Fruit fly (Drosophila melanogaster) whole organism, larva: ENCODE measurements around the gene BG642312.

Experiments used
- noc ChIP-seq: fragments of 200-800 bp; sonication (Bioruptor generic); optimal IDR thresholded peaks from 3 replicates; lab custom pipeline; 2019; ENCODE audit warnings: missing biosample characterization, mild to moderate bottlenecking, missing genetic modification characterization, moderate library complexity

BG642312 gene

DNA sequence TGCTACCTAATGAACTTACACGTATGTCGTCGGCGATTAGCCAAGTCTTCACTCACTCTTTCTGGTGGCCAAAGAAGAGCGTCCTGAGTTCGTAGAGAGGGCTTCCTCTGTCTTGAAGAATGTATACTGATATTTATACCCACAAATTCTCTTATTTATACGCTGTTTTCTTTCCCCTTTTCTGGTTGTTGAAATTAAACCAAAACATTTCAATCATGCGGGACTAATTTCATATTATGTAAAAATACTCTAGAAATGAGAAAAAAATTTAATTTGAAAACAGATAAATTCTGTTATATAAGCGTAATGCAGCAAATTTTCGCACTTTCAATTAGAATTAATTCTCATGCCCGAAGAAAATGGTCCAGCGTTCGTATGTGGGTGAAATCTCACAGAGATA is at the start of gene BG642312:
TSS of gene BG642312 (minus strand) at position 101 of the 400 bp plus-strand sequence.
- no peak for TF ChIP-seq noc (tag; lab: Kevin White, UChicago)

DNA sequence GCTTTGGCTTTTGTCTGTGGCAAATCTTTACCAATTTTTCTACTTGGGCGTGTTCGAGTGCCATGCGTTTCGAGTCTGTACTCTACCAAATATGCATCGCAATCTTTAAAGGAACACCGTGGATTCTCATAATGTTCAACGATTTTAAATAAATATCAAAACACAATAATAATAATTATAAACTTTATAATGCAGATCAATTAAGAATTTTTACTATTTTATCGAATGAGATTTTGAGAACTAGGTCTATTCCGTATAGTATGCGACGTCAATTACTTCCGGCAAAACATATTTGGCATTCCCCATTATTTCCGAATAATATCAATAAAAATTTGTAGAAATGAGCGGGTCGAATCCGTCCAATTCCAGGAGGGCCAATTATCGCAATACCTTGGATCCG is 42.3 kb upstream of the BG642312 start, which contains the start of gene CG43168:
TSS of gene CG43168 (plus strand) at position 301 of the 400 bp plus-strand sequence.
- no peak for TF ChIP-seq noc (tag; lab: Kevin White, UChicago)

DNA sequence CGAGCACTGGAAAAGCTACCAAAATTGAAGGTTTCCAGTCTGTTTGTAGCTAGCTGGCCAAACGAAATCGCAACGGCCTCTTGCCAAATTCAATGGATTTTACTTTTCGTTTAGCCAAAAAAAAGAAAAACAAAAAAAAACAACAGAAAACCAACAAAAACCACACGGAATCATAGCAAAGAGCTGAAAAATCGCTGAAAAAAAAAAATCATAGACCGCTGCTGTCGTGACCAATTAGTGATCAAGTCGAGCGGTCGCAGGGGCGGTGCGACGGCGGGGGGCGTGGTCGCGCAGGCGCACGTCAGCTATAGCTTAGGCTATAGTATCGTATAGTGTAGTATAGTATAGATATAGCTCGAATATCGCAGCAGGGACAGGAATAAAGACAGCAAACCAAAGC is 41.7 kb upstream of the BG642312 start:
- TF ChIP-seq noc (tag; lab: Kevin White, UChicago): no peak

DNA sequence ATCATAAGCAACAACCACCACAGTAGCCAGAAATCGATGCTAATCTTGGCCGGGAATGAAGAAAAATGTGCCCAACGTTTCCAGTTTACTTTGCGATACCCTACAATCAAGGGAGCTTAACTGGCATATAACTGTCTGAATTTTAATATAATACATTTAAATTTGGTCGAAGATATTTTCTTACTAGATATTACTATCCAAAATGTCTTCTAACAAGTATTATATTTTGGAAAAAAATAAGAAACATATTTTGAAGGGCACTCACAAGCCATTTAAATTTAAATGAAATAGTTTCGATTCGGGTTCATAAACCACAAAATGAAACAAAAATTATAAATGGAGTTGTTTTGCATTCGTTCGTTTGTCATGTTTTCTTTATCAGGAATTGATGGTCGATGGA is 37.1 kb upstream of the BG642312 start:
- no peak for TF ChIP-seq noc (tag; lab: Kevin White, UChicago)

DNA sequence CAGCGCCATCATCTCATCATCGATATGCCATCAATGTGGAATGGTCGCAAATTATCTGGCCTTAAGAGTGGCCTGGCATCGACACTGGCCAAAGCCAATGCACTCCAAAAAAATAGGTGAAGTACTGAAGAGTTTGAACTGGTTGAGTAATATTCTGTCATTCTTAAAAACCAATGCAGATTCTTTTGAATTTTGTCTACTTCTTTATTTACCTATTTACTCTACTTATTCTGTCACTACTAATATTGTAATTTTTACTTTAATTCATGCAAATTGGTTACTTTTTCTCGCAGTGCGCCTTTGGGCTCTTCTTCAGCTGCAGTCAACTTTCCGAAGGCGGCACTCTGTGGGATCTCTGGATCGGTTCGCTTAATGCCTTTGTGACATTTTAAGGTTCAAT is 35.8 kb upstream of the BG642312 start:
- no peak for TF ChIP-seq noc (tag; lab: Kevin White, UChicago)

DNA sequence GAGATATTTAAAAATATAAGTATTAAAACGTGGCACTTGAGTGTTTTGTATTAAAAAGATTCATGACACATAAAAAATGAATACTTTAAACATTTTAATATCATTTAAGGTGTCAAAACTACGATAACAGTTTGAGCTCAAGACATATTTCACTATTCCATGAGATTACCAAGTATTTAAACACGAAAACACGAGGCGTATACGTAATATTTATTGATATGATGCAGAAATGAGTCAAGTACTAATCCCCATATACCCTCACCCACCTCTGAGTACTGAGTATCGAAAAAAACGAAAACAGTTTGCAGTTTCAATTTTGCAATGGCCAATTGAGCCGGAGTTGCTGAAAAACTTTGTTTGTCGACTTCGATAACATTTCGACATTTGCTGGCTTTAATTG is 34.9 kb upstream of the BG642312 start:
- TF ChIP-seq noc (tag; lab: Kevin White, UChicago): no peak

DNA sequence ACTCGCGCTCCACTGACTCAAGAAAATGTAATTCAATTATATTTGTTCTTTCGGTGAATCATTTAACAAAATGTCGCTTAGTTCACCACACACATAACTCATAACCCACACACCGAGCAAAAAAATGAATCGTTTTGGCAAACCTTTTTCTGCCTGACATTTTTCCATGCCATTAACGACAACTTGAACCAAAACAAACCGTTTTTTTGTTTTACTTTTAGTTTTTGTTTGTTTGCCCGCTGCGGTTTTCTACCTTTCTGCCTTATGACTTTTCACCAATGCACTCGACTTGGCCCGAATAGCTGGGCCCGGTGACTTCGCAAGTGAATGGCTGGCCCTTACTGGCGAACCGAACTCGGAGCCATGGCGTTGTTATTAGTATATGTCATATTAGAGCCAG is 34.3 kb upstream of the BG642312 start:
- TF ChIP-seq noc (tag; lab: Kevin White, UChicago): no peak

DNA sequence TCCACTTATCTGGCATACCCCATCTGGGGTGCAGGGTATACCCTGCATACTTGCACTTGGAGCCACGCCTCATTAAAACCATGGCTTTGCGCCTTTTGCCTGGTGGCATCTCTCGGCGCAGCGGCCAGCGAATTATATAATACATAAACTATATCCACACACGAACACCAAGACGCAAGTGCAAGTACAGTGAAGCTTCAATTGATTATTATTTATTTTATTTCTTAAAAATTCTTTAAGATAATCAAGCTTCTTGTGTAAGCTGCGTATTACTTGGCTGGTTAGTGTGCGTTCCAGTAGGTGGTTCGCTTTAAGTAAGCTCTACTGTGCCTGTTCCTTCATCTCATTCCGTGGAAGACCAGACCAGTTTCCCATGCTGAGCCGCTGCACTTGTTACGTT is 33.1 kb upstream of the BG642312 start:
- TF ChIP-seq noc (tag; lab: Kevin White, UChicago): no peak

DNA sequence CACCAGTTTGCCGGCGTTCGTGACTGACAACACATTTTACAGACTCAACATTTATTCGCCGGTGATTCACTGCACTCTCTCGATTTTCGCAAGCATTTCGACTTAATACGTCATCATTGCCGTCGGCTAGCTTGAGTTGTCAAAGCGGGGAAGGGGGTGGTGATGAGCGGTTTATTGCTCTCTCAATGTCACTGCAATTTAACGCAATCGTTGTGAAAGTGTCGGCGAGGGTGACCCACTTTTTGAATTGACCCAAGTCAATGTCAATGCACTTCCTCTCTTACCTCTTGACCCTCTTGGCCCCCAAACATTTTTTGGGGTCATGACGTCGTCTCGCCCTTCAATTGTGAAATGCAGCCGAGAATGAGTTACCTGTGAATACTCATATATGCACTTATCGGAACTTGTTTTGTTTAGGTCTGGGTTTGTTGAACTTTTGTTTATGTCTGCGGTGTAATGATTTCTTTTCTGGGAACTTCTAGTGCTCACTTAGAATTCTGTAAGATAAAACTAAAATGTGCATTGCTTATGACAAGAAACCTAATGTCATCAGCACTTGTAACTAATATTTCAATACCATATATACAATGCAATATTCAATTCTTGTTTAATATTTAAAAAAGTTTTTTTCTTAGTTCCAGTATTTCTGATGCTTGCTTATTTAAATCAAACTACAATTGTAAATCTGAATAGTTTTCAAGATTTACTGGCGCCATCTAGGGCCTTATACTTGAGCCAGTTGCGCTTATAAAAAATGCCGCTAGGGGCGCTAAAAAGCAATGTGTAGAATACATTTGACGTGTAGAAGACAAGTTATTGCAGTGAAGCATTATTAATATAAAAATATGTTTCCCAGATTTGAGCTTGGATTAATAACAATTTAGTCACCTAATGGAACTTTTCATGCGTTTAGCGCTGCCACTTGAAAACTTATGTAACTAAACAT is 31.0 kb upstream of the BG642312 start:
- TF ChIP-seq noc (tag; lab: Kevin White, UChicago): no peak

DNA sequence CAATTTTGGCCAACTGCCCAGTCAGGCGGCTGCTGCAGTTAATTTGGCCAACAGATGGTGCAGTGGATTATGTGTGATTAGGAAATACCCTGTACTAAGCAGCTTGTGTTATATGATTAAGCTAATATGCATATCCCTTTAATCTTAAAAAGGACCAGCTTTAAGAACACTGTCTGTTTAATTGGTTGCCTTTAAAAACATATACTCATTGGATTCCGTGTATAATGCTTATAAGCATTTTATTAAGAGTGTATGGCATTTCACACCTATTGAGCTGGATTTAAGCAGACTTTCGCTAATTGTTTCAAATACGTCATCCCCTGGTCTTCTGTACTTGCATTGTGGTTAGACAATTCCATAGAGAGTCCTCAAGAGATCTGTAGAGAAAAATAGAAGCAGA is 30.3 kb upstream of the BG642312 start:
- TF ChIP-seq noc (tag; lab: Kevin White, UChicago): no peak

DNA sequence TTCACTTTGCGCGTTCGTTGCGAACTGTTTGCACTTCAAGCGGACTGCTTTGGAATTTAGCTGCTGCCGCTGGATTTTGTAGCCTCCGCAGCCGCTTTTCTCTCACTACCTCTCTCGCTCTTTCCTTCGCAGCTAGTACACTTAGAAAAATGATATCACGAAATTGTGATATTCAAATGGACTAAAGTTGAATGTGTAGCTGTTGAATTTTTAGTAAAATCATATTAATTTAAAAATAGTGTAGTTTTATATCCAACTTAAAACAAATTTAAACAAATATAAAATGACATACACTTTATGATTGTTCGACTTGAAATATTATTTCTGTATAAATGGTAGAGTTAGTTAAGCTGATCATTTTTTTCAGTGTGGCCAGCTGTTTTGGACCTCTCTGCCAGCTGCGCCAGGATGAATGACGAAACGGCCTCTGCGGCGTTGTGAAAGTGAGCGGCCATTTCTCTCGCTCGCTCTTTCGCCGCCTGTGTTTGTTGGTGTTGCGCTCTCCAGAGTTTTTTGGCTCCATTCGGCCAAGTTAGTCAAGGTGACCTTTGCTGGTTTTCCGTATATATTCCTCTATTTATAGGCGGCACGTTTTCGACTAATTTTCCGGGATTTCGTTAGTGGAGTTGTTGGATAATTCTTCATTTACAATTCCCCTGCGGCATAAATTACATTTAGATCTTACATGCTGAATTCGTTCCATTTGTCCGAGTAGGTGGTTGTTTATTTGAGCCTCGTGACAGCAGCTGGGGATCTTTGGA is 29.6 kb upstream of the BG642312 start, which contains the start of gene Ldh:
TSS of gene Ldh (minus strand) at position 51 of the 761 bp plus-strand sequence.
- TF ChIP-seq noc (tag; lab: Kevin White, UChicago): peak; percentile 94

DNA sequence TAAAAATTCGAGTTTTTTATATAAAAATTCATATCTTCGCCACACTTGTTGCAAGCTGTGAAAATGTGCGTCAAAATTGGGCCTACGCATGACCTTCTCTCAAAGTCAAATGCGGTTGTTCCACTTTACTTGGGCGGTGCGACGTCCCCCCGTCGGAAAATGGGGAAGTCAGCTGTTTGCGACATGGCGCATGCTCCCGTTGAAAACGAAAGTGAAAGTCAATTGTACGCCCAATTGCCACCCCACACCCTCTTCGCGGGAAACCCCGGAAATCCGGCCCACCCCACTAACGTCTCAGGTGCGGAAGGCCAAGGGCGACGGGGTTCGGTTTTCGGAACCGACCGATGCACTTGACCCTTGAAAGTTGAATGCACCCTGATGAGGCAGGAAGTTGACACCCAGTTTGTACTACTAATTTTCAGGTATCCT is 28.9 kb upstream of the BG642312 start:
- no peak for TF ChIP-seq noc (tag; lab: Kevin White, UChicago)

DNA sequence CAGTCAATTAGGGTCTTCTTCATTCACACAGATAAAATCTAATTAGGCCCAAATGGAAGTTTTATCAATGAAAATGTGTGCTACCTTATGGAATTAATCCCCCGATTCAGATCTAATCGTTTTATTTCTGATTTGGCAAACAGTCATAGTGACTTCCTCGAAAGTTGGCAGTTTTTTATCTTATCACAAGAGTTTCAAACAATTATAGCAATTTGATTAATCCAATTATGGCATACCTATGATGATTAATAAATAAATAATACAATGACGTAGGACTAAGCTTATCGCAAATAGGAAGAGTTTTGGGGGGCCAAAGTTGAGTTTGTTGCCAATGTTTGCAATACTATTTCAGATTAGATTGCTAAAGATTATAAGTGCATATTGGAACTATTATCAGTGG is 28.0 kb upstream of the BG642312 start:
- TF ChIP-seq noc (tag; lab: Kevin White, UChicago): no peak

DNA sequence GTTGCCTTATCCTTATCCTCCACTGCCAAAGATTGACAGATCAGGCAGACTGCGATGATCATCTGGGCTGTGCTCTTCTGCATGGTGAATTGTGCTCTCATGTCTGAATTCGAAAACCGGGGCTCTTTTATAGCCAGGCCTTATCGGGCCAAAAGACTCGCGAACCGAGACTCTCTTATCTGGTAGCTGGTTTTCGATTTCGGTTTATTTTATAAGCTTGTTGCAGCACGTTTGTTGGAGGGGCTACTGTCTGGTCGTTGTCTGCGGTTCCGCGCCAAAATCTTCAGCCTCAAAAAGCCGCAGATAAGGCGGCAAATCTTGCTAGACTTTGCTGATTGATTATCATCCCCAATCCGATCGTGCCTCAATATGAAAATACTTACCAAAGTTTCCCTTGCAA is 25.5 kb upstream of the BG642312 start, which contains the start of gene CG10163:
TSS of gene CG10163 (minus strand) at position 101 of the 400 bp plus-strand sequence.
- no peak for TF ChIP-seq noc (tag; lab: Kevin White, UChicago)

DNA sequence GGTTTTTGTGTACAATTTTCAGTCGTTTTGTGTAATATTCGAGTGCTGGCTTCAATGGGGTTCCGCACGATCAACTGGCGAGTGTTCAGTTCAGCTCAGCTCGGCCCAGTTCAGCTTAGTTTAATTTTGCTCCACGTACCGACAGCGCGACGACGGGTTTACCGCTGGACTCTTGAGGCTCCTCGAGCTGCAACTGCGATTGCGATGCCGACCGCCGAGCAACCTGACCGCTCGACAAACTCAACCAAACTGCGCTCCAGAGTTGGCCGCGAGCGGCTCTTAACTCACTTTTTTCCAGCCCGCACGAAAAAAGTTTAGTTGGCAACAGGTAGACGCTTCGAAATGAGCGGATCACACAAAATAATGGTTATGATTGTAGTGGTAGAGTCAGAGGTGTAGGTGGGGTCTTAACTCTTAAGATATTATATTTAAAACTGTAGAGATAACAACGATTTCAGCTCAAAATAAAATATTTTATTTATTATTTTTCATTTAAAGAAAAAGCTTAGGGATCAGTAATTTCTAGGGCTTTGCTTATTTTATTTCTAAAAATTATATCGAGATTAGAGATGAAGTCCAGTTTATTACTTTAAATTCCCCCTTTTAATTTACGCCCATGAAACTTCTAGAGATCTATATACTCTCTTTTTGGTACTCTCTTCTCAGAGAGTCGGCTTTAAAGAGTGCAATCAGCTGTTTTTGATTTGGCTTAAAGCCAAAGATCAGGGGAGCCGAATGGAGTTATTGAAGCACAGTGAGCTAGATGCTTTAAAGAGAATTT is 23.4 kb upstream of the BG642312 start, which contains the start of gene Best2:
TSS of gene Best2 (minus strand) at position 258 of the 781 bp plus-strand sequence.
- peak; percentile 88 for TF ChIP-seq noc (tag; lab: Kevin White, UChicago)
